Fruit fly (Drosophila melanogaster) whole organism, wandering third instar larva: ENCODE data around the gene CG8003.
A peak's percentile ranks its signal among the peaks of the same experiment; 100 is the strongest.

Experiments
- CG32264 ChIP-seq: fragments of 200-800 bp; sonication (Bioruptor generic); optimal IDR thresholded peaks from 2 replicates; lab custom pipeline; 2016; ENCODE audit warnings: missing biosample characterization, missing genetic modification characterization
- CG9705 ChIP-seq: fragments of 200-800 bp; sonication (Bioruptor generic); optimal IDR thresholded peaks from 2 replicates; lab custom pipeline; 2018; ENCODE audit warnings: missing biosample characterization, mild to moderate bottlenecking, missing genetic modification characterization
- CrebA ChIP-seq: fragments of 200-800 bp; sonication (Bioruptor generic); optimal IDR thresholded peaks from 2 replicates; lab custom pipeline; 2016; ENCODE audit warnings: missing biosample characterization, mild to moderate bottlenecking, missing genetic modification characterization, borderline replicate concordance
- Dfd ChIP-seq: fragments of >200 bp; optimal IDR thresholded peaks from 2 replicates; lab custom pipeline; 2017; ENCODE audit warnings: missing biosample characterization, missing genetic modification characterization
- Dif ChIP-seq: fragments of 200-275, 200-300 bp; sonication (Bioruptor generic); optimal IDR thresholded peaks from 2 replicates; lab custom pipeline; 2018; ENCODE audit warnings: missing biosample characterization, missing genetic modification characterization; ENCODE audit not compliant: partially characterized antibody
- HLH106 ChIP-seq: fragments of 200-800 bp; optimal IDR thresholded peaks from 3 replicates; lab custom pipeline; 2019; ENCODE audit warnings: missing biosample characterization, mild to moderate bottlenecking, missing genetic modification characterization, moderate library complexity
- Hnf4 ChIP-seq: fragments of 200-800 bp; sonication (Bioruptor generic); optimal IDR thresholded peaks from 2 replicates; lab custom pipeline; 2016; ENCODE audit warnings: missing biosample characterization, mild to moderate bottlenecking, missing genetic modification characterization
- Hr78 ChIP-seq: fragments of >200 bp; optimal IDR thresholded peaks from 2 replicates; lab custom pipeline; 2017; ENCODE audit warnings: missing biosample characterization, missing genetic modification characterization
- Hr83 ChIP-seq: fragments of 200-300 bp; sonication (Bioruptor generic); optimal IDR thresholded peaks from 2 replicates; lab custom pipeline; 2016; ENCODE audit warnings: missing biosample characterization, mild to moderate bottlenecking, missing genetic modification characterization, moderate library complexity; ENCODE audit not compliant: poor library complexity, severe bottlenecking
- Jra ChIP-seq: sonication (Bioruptor generic); optimal IDR thresholded peaks from 2 replicates; lab custom pipeline; 2016; ENCODE audit warnings: missing biosample characterization, missing genetic modification characterization
- Myc ChIP-seq: fragments of >200 bp; optimal IDR thresholded peaks from 2 replicates; lab custom pipeline; 2017
- N ChIP-seq: fragments of >200 bp; optimal IDR thresholded peaks from 2 replicates; lab custom pipeline; 2018; ENCODE audit warnings: missing biosample characterization, missing external identifiers, missing genetic modification characterization
- OdsH ChIP-seq: fragments of 200-800 bp; sonication (Bioruptor generic); optimal IDR thresholded peaks from 2 replicates; lab custom pipeline; 2016; ENCODE audit warnings: missing biosample characterization, mild to moderate bottlenecking, missing genetic modification characterization
- Rel ChIP-seq, 2 experiments: fragments of 200-800 bp; sonication (Bioruptor generic) in 1 of 2; optimal IDR thresholded peaks; 2 replicates in 1 of 2; 3 replicates in 1 of 2; lab custom pipeline; 2016 to 2019; ENCODE audit warnings: mild to moderate bottlenecking in 2 of 2, missing biosample characterization in 2 of 2, missing genetic modification characterization in 2 of 2, moderate library complexity in 1 of 2
- Sp1 ChIP-seq: fragments of 200-800 bp; sonication (Bioruptor generic); optimal IDR thresholded peaks from 3 replicates; lab custom pipeline; 2019; ENCODE audit warnings: missing biosample characterization, mild to moderate bottlenecking, missing genetic modification characterization, moderate library complexity
- Vsx2 ChIP-seq: fragments of 200-300, 225-300 bp; sonication (Bioruptor generic); optimal IDR thresholded peaks from 2 replicates; lab custom pipeline; 2018; ENCODE audit warnings: missing biosample characterization, missing genetic modification characterization; ENCODE audit not compliant: partially characterized antibody
- br ChIP-seq: fragments of 200-800 bp; sonication (Bioruptor generic); optimal IDR thresholded peaks from 2 replicates; lab custom pipeline; 2016; ENCODE audit warnings: missing biosample characterization, missing genetic modification characterization
- dl ChIP-seq, 2 experiments: fragments of 175-275, 200-275 bp in 1 of 2; fragments of 200-275 bp in 1 of 2; sonication (Bioruptor generic); optimal IDR thresholded peaks; lab custom pipeline; 2018; ENCODE audit warnings: mild to moderate bottlenecking in 2 of 2, missing biosample characterization in 2 of 2, missing genetic modification characterization in 2 of 2, moderate library complexity in 2 of 2; ENCODE audit not compliant: partially characterized antibody in 2 of 2, insufficient read depth in 1 of 2
- dmrt93B ChIP-seq: fragments of 200-800 bp; sonication (Bioruptor generic); optimal IDR thresholded peaks from 2 replicates; lab custom pipeline; 2018; ENCODE audit warnings: missing biosample characterization, mild to moderate bottlenecking, missing genetic modification characterization
- dsf ChIP-seq: sonication (Bioruptor generic); optimal IDR thresholded peaks from 2 replicates; lab custom pipeline; 2016; ENCODE audit warnings: missing biosample characterization, missing genetic modification characterization, borderline replicate concordance
- foxo ChIP-seq, 2 experiments: fragments of 200-800 bp; sonication (Bioruptor generic); optimal IDR thresholded peaks; 2 replicates in 1 of 2; 3 replicates in 1 of 2; lab custom pipeline; 2016 to 2017; ENCODE audit warnings: missing biosample characterization in 2 of 2, missing genetic modification characterization in 2 of 2
- fru ChIP-seq: fragments of 200-800 bp; sonication (Bioruptor generic); optimal IDR thresholded peaks from 3 replicates; lab custom pipeline; 2016; ENCODE audit warnings: missing biosample characterization, mild to moderate bottlenecking, missing genetic modification characterization
- h ChIP-seq: fragments of 200-800 bp; sonication (Bioruptor generic); optimal IDR thresholded peaks from 3 replicates; lab custom pipeline; 2016; ENCODE audit warnings: missing biosample characterization, mild to moderate bottlenecking, missing genetic modification characterization
- lola ChIP-seq: fragments of >200 bp; optimal IDR thresholded peaks from 2 replicates; lab custom pipeline; 2017; ENCODE audit warnings: missing biosample characterization, missing genetic modification characterization
- pan ChIP-seq: fragments of >200 bp; optimal IDR thresholded peaks from 2 replicates; lab custom pipeline; 2017
- psq ChIP-seq: fragments of 200-800 bp; sonication (Bioruptor generic); optimal IDR thresholded peaks from 3 replicates; lab custom pipeline; 2017; ENCODE audit warnings: missing biosample characterization, mild to moderate bottlenecking, missing genetic modification characterization, moderate library complexity
- rgr ChIP-seq: fragments of 200-800 bp; sonication (Bioruptor generic); optimal IDR thresholded peaks from 3 replicates; lab custom pipeline; 2016; ENCODE audit warnings: missing biosample characterization, mild to moderate bottlenecking, missing genetic modification characterization
- sage ChIP-seq: fragments of 200-800 bp; sonication (Bioruptor generic); optimal IDR thresholded peaks from 2 replicates; lab custom pipeline; 2016; ENCODE audit warnings: missing biosample characterization, mild to moderate bottlenecking, missing genetic modification characterization
- tai ChIP-seq: sonication (Bioruptor generic); optimal IDR thresholded peaks from 2 replicates; lab custom pipeline; 2016; ENCODE audit warnings: missing biosample characterization, missing genetic modification characterization
- usp ChIP-seq: fragments of >200 bp; optimal IDR thresholded peaks from 2 replicates; lab custom pipeline; 2017; ENCODE audit warnings: missing biosample characterization, missing genetic modification characterization

The CG8003 gene

DNA sequence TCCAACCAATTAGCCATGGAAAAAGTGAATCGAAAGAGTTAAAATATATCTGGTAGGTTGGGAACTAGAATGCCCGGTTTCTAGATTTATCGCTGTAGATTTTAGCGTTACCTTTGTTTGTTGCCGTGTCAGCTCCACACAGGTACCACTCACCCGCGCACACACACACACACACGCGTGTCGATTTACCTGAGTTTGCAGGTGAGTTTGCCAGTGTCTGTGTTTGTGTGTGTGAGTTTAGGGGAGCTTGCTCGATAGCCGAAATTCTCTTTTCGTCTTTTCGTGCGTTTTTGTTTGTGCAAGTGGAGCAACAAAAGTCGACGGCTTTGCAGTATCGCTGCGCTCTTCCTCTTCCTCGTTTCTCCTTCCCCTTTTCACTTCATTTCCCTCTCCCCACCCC lies 6.1 kb downstream of the CG8003 start:
- no peak for TF ChIP-seq lola (GFP tag; lab: Kevin White, UChicago)
- peak; percentile 34 for TF ChIP-seq Hr83 (GFP tag; lab: Kevin White, UChicago)
- no peak for TF ChIP-seq HLH106
- TF ChIP-seq Jra, result peak; percentile 8
- TF ChIP-seq dmrt93B, result no peak
- no peak for TF ChIP-seq Vsx2 (GFP tag; lab: Kevin White, UChicago)
- TF ChIP-seq Dfd (GFP tag; lab: Kevin White, UChicago), result peak; percentile 38
- TF ChIP-seq psq, result peak; percentile 29
- no peak for TF ChIP-seq usp
- peak; percentile 14 for TF ChIP-seq fru
- TF ChIP-seq Dif (GFP tag; lab: Kevin White, UChicago), result peak; percentile 15
- TF ChIP-seq OdsH (GFP tag; lab: Kevin White, UChicago), result peak; percentile 15
- TF ChIP-seq h (GFP tag; lab: Kevin White, UChicago), result peak; percentile 22
- no peak for TF ChIP-seq Myc
- no peak for TF ChIP-seq Rel (GFP tag; optimal IDR thresholded peaks at IDR 0.05; lab: Kevin White, UChicago)
- TF ChIP-seq Rel (tag; optimal IDR thresholded peaks at IDR 0.05; lab: Kevin White, UChicago), result peak; percentile 49

DNA sequence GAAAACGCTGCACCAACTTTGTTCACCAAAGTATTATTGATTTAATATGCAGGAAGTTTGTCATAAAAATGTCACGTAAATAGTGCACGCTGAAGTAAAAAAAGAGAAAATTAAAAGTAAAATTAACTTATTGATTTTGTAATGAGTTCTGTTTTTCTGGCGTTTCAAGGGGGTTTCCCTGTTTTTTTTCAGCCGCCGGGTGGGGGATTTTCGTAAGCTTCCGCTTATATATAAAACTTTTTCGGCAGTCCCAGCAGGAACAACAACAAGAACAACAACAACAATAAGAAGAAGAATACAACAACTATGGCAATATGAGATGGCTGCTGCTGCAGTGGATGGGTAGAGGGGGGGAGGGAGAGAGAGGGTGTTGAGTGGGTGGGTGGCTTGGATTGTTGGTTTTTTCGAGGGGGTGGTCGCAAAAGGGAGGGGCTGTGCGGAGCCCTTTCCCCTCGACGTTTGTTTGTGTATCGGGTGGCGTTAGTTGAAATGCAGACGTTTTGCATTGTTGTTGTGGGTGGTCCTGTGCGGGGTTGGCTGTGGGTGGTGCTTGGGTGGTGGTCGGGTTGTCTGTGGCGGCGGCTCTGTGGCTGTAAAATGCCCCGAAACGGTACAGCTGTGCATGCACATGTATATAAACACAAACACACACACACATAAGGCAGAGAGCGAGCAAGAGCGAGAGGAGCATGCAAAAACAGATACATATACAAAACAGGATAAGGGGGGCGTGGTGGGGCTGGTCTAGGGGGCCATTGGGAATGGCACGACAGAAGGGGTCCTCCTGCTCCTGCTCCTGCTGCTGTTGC lies 8.5 kb downstream of the CG8003 start:
- TF ChIP-seq CG9705 (GFP tag; lab: Kevin White, UChicago), result no peak
- TF ChIP-seq dl (GFP tag; optimal IDR thresholded peaks at IDR 0.05; lab: Kevin White, UChicago; ENCODE audit: insufficient read depth in 1 of 2, partially characterized antibody in 2 of 2), result no peak
- TF ChIP-seq Dfd (GFP tag; lab: Kevin White, UChicago), result peak; percentile 58
- TF ChIP-seq Hr83 (GFP tag; lab: Kevin White, UChicago), result no peak
- no peak for TF ChIP-seq Rel (GFP tag; optimal IDR thresholded peaks at IDR 0.05; lab: Kevin White, UChicago)
- peak; percentile 92 for TF ChIP-seq Rel (tag; optimal IDR thresholded peaks at IDR 0.05; lab: Kevin White, UChicago)
- TF ChIP-seq Hr78 (GFP tag; lab: Kevin White, UChicago), result no peak
- no peak for TF ChIP-seq dmrt93B
- TF ChIP-seq Dif (GFP tag; lab: Kevin White, UChicago), result no peak
- TF ChIP-seq, all 38 proteins: peak for 2

DNA sequence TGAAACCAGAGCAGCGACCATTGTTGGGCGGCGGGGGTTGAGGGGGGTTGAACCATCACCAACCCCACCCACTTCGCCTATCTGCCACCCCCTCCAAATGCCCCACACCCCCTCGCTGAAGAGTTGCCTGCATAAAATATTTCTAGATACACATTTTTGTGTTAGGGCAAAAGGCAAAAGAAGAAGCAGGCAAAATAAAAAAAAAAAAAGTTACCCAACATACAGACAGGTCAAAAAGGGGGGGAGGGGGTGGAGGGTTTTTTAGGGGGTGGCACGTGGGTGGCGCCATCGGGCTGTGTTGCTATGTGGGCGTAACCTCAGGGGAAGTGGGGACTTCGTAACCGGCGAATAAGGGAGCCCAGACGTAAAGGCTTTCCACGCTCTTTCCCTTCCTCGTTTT lies 11.3 kb downstream of the CG8003 start:
- no peak for TF ChIP-seq foxo (GFP tag; optimal IDR thresholded peaks at IDR 0.05; lab: Kevin White, UChicago)
- no peak for TF ChIP-seq dsf (GFP tag; lab: Kevin White, UChicago)
- no peak for TF ChIP-seq Vsx2 (GFP tag; lab: Kevin White, UChicago)
- TF ChIP-seq HLH106, result no peak
- TF ChIP-seq sage (GFP tag; lab: Kevin White, UChicago), result no peak
- TF ChIP-seq Myc, result no peak
- TF ChIP-seq Hr83 (GFP tag; lab: Kevin White, UChicago), result no peak

DNA sequence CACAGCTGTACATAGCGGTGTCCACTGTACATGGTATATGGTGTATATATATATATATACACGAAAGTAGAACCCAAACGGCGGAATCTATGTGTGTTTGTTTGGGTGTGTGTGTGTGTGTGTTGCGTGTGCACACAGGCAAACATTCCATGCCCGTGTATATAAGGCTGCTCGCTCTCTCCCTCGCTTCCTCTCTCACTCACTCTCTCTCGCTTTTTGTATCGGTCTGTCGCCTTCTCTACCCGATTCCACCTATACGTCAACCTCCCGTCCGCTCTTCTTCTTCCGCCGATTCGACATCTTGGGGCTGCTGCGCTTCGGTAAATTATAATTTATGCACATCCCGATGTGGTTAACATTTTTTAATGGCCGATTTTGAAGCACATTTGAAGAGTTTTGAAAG lies 12.9 kb downstream of the CG8003 start:
- TF ChIP-seq dl (GFP tag; optimal IDR thresholded peaks at IDR 0.05; lab: Kevin White, UChicago; ENCODE audit: insufficient read depth in 1 of 2, partially characterized antibody in 2 of 2) (peak; percentile 47 to 65), N (GFP tag; lab: Kevin White, UChicago) (peak; percentile 18), Dif (GFP tag; lab: Kevin White, UChicago) (peak; percentile 87), pan (lab: Kevin White, UChicago) (no peak), Hr83 (GFP tag; lab: Kevin White, UChicago) (peak; percentile 43), CG32264 (no peak), Rel (GFP tag; optimal IDR thresholded peaks at IDR 0.05; lab: Kevin White, UChicago) (peak; percentile 18), Rel (tag; optimal IDR thresholded peaks at IDR 0.05; lab: Kevin White, UChicago) (peak; percentile 30), psq (peak; percentile 25), Myc (no peak), Hnf4 (GFP tag; lab: Kevin White, UChicago) (no peak), fru (peak; percentile 6)

DNA sequence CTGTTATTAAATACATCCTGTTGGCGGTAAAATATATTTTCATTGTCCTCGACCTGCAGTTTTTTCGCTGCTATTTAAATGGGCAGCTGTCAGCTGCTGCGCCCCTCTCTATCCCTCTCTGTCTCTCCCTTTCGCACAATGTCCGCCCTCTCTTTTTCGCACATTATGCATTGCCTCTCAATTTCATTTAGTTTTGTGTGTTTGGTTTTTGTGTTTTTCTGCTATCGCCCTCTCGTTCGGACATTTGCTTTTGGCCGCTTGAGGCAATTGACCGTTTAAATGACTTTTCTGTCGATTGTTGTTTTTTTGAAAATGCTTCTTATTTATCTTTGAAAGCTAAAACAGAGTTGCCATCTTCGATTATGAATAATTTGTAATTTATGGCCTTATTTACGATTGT lies 13.7 kb downstream of the CG8003 start:
- TF ChIP-seq dl (GFP tag; optimal IDR thresholded peaks at IDR 0.05; lab: Kevin White, UChicago; ENCODE audit: insufficient read depth in 1 of 2, partially characterized antibody in 2 of 2) (no peak), foxo (GFP tag; optimal IDR thresholded peaks at IDR 0.05; lab: Kevin White, UChicago) (no peak), Myc (no peak), Hr78 (GFP tag; lab: Kevin White, UChicago) (no peak), tai (GFP tag; lab: Kevin White, UChicago) (no peak), Hr83 (GFP tag; lab: Kevin White, UChicago) (no peak), h (GFP tag; lab: Kevin White, UChicago) (no peak), psq (no peak), Sp1 (GFP tag; lab: Kevin White, UChicago) (no peak), br (no peak), Dfd (GFP tag; lab: Kevin White, UChicago) (no peak), CrebA (GFP tag; lab: Kevin White, UChicago) (no peak), rgr (GFP tag; lab: Kevin White, UChicago) (no peak), Vsx2 (GFP tag; lab: Kevin White, UChicago) (no peak), lola (GFP tag; lab: Kevin White, UChicago) (no peak), Dif (GFP tag; lab: Kevin White, UChicago) (no peak), OdsH (GFP tag; lab: Kevin White, UChicago) (no peak), Hnf4 (GFP tag; lab: Kevin White, UChicago) (no peak)
